Fruit fly (Drosophila melanogaster): Measurements from ENCODE around the gene CG1105.

DNA sequence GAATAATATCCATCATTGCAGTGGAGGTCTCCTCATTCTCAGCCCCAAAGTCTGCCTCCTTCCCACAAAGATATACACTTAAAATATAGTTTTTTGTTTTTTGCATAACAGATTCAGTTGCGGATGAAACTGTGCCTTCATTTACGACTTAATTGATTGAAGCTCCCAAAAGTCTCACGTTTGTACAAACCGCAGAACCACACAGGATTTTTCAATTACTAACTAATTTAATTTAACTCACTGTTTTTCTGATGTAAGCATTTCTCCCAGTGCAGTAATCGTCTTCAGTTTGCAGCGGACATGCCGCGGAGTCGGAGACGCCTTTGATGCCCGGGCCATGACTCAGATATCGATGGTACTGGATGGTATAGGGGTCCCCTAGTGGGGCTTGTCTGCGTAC, 42.4 kb downstream of the CG1105 start:
- no peak for TF ChIP-seq h (optimal IDR thresholded peaks at IDR 0.05)
- no peak for TF ChIP-seq ttk (optimal IDR thresholded peaks at IDR 0.05)

Data from Kc167 (cell line).